Worm (Caenorhabditis elegans) whole organism, early embryonic: Measurements from ENCODE around the gene C06C3.10.

Experiments used
- B0310.2 ChIP-seq: sonication (generic microtip); optimal IDR thresholded peaks from 2 replicates; lab custom pipeline; 2016; ENCODE audit warnings: mild to moderate bottlenecking, missing genetic modification characterization, missing compliant biosample characterization
- F13C5.2 ChIP-seq: sonication (generic microtip); optimal IDR thresholded peaks from 2 replicates; lab custom pipeline; 2017; ENCODE audit warnings: mild to moderate bottlenecking, missing genetic modification characterization, inconsistent platforms, missing compliant biosample characterization
- aly-1 ChIP-seq: sonication (generic microtip); optimal IDR thresholded peaks from 2 replicates; lab custom pipeline; 2016; ENCODE audit warnings: missing genetic modification characterization, missing compliant biosample characterization
- ama-1 ChIP-seq: fragments of 150-350 bp; optimal IDR thresholded peaks from 2 replicates; lab custom pipeline; 2014
- ceh-13 ChIP-seq: fragments of 200-800 bp; sonication (Bioruptor generic); optimal IDR thresholded peaks from 2 replicates; lab custom pipeline; 2018; ENCODE audit warnings: mild to moderate bottlenecking, missing genetic modification characterization, missing compliant biosample characterization
- ceh-36 ChIP-seq: sonication (generic microtip); optimal IDR thresholded peaks from 2 replicates; lab custom pipeline; 2016; ENCODE audit warnings: missing genetic modification characterization, inconsistent platforms, missing compliant biosample characterization
- ets-7 ChIP-seq: sonication (generic microtip); optimal IDR thresholded peaks from 2 replicates; lab custom pipeline; 2016; ENCODE audit warnings: missing genotype, missing genetic modification characterization, missing compliant biosample characterization
- flt-1 ChIP-seq: fragments of 200-800 bp; sonication (Bioruptor generic); IDR thresholded peaks from 2 replicates; pipeline ENCODE4 v1.3.6; 2022; ENCODE audit warnings: missing genetic modification characterization, missing compliant biosample characterization
- hmbx-1 ChIP-seq: sonication (generic microtip); optimal IDR thresholded peaks from 2 replicates; lab custom pipeline; 2016; ENCODE audit warnings: mild to moderate bottlenecking, missing genetic modification characterization, missing compliant biosample characterization
- hmg-4 ChIP-seq: fragments of 200-800 bp; sonication (Bioruptor generic); optimal IDR thresholded peaks from 2 replicates; lab custom pipeline; 2018; ENCODE audit warnings: mild to moderate bottlenecking, missing genetic modification characterization, missing compliant biosample characterization
- hnd-1 ChIP-seq: sonication (generic microtip); optimal IDR thresholded peaks from 2 replicates; lab custom pipeline; 2016; ENCODE audit warnings: missing genetic modification characterization, missing compliant biosample characterization
- pes-1 ChIP-seq: fragments of 200-800 bp; sonication (Bioruptor generic); IDR thresholded peaks from 2 replicates; pipeline ENCODE4 v1.3.6; 2022; ENCODE audit warnings: missing genetic modification reagents, missing genetic modification characterization, missing compliant biosample characterization
- scrt-1 ChIP-seq: fragments of 200-800 bp; sonication (Bioruptor generic); IDR thresholded peaks from 2 replicates; pipeline ENCODE4 v1.3.6; 2022; ENCODE audit warnings: missing genetic modification characterization, missing compliant biosample characterization
- sea-1 ChIP-seq: fragments of 200-800 bp; sonication (Bioruptor generic); conservative IDR thresholded peaks from 2 replicates; pipeline ENCODE4 v1.3.6; 2022; ENCODE audit warnings: missing genetic modification characterization, missing compliant biosample characterization
- tbx-11 ChIP-seq: fragments of 200-800 bp; sonication (Bioruptor generic); IDR thresholded peaks from 2 replicates; pipeline ENCODE4 v1.3.6; 2022; ENCODE audit warnings: missing genetic modification characterization, missing compliant biosample characterization
- tbx-37 ChIP-seq: fragments of 200-800 bp; sonication (Bioruptor generic); conservative IDR thresholded peaks from 2 replicates; pipeline ENCODE4 v1.3.6; 2022; ENCODE audit warnings: missing genetic modification reagents, missing genetic modification characterization, missing compliant biosample characterization
- tra-4 ChIP-seq: sonication (generic microtip); optimal IDR thresholded peaks from 2 replicates; lab custom pipeline; 2017; ENCODE audit warnings: missing genetic modification characterization, missing compliant biosample characterization

C06C3.10 gene

DNA sequence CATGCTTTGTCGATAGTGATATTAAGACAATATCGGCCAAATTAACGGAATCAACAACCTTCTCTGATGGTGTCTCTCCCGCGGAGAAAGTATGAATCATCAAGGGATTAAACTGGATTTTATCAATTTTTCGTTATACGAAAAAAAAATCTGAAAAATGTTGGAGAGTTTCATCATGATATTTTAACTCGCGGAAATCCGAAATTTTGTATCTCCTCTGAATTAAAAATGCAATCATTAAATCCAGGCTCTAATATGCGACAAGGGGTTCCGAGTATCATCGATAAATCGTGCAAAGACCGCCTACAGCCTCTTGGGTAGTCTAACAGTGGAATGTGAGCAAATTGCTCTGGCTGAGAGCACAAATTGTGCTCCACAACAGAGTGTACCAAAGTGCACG lies at the start of gene C06C3.10:
TSS of gene C06C3.10 (minus strand) at position 101 of the 400 bp plus-strand sequence.
- TF ChIP-seq B0310.2 (no peak), tra-4 (tag; lab: Kevin White, UChicago) (no peak), F13C5.2 (tag; lab: Kevin White, UChicago) (no peak), ceh-13 (GFP tag; lab: Kevin White, UChicago) (no peak), pes-1 (GFP tag; lab: Robert Waterston, UW) (no peak), ama-1 (lab: Kevin White, UChicago) (no peak), hnd-1 (tag; lab: Kevin White, UChicago) (no peak), tbx-37 (GFP tag; lab: Robert Waterston, UW) (no peak), sea-1 (GFP tag; lab: Robert Waterston, UW) (no peak), ceh-36 (tag; lab: Kevin White, UChicago) (no peak)

DNA sequence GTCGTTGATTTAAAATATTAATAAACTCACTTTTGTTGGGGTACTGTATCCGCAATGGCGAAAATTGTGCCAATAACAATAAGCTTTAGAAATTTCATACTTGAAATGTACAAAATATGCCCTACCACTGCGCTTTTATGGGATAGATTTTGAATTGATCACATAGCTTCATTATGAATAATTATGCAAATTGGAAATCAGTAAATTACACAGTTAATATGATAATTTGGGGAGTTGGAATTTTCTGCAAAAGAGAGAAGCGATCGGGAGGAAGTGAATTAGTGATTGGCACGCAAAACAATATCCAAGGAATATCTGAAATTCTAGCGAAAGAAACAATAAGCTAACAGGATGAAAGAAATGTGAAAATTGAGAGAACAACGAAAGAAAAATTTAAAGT lies 49.0 kb upstream of the C06C3.10 start, which contains the start of gene M176.10:
TSS of gene M176.10 (minus strand) at position 101 of the 400 bp plus-strand sequence.
- TF ChIP-seq B0310.2: no peak
- TF ChIP-seq sea-1 (GFP tag; lab: Robert Waterston, UW): no peak
- TF ChIP-seq ceh-36 (tag; lab: Kevin White, UChicago): no peak
- TF ChIP-seq pes-1 (GFP tag; lab: Robert Waterston, UW): no peak
- no peak for TF ChIP-seq tbx-11 (GFP tag; lab: Robert Waterston, UW)
- TF ChIP-seq hmg-4: no peak
- no peak for TF ChIP-seq ama-1 (lab: Kevin White, UChicago)
- TF ChIP-seq tbx-37 (GFP tag; lab: Robert Waterston, UW): no peak
- no peak for TF ChIP-seq ets-7 (tag; lab: Kevin White, UChicago)
- no peak for TF ChIP-seq scrt-1
- TF ChIP-seq tra-4 (tag; lab: Kevin White, UChicago): no peak
- TF ChIP-seq flt-1 (GFP tag; lab: Robert Waterston, UW): no peak
- TF ChIP-seq F13C5.2 (tag; lab: Kevin White, UChicago): no peak
- TF ChIP-seq ceh-13 (GFP tag; lab: Kevin White, UChicago): no peak
- no peak for TF ChIP-seq aly-1 (tag; lab: Kevin White, UChicago)
- no peak for TF ChIP-seq hmbx-1 (tag; lab: Kevin White, UChicago)
- no peak for TF ChIP-seq hnd-1 (tag; lab: Kevin White, UChicago)

DNA sequence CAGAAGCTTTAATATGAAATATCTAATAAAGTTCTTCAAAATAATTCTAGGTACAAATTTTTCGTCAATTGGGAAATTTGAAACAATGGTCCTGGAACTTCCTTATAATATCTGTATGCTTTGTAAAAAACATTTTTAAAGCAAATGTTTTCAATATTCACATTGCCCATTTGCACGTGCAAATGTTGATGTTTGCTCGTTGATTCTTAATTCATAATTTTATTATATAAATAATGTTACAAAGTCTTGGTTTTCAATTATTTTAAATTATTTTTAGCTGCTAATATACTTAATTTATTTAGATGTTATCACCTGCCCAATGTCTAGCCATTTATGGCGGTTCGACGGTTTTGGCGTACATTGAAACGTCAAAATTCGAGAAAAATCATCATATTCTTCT lies 44.9 kb upstream of the C06C3.10 start, which contains the start of gene M176.11:
TSS of gene M176.11 (plus strand) at position 301 of the 400 bp plus-strand sequence.
- TF ChIP-seq pes-1 (GFP tag; lab: Robert Waterston, UW) (no peak), hmg-4 (no peak), scrt-1 (no peak), aly-1 (tag; lab: Kevin White, UChicago) (no peak), ets-7 (tag; lab: Kevin White, UChicago) (no peak), ceh-13 (GFP tag; lab: Kevin White, UChicago) (no peak), sea-1 (GFP tag; lab: Robert Waterston, UW) (no peak), tbx-11 (GFP tag; lab: Robert Waterston, UW) (no peak), hmbx-1 (tag; lab: Kevin White, UChicago) (no peak), hnd-1 (tag; lab: Kevin White, UChicago) (no peak), ceh-36 (tag; lab: Kevin White, UChicago) (no peak), tbx-37 (GFP tag; lab: Robert Waterston, UW) (no peak)

DNA sequence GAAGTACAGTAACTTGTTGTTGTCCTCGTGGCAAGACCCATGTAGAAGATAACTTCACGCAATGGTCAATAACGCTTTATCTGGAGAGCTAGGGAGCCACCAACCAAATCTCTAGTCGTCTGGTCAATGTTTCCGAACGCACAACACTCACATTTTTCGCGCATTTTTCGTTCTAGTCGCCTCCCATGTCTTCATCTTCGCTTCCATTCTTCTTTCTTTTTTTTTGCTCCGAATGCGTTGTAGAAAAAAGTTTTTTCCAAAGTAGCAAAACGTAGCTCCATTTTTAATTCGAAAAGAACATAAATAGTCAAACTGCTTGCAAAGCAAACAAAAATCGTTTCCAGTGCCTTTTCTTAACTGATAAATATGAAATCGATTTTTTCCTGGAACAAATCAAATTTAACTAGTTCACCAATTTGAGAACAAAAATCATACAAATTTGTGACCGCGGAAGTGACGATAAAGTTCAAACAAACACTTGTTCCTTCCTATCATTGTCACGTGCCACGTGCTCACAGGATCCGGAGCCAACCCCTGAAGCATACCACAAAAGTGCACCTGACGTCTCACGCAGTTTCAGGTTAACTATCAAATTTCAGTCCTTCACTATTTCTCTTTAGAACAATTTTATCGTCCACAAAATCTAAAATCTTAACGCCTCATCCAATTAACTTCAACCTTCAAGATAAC lies 41.9 kb upstream of the C06C3.10 start:
- TF ChIP-seq ets-7 (tag; lab: Kevin White, UChicago): no peak
- no peak for TF ChIP-seq hmg-4
- TF ChIP-seq flt-1 (GFP tag; lab: Robert Waterston, UW): no peak
- TF ChIP-seq sea-1 (GFP tag; lab: Robert Waterston, UW): no peak
- no peak for TF ChIP-seq scrt-1
- no peak for TF ChIP-seq ceh-13 (GFP tag; lab: Kevin White, UChicago)
- no peak for TF ChIP-seq aly-1 (tag; lab: Kevin White, UChicago)
- TF ChIP-seq tbx-37 (GFP tag; lab: Robert Waterston, UW): no peak
- TF ChIP-seq F13C5.2 (tag; lab: Kevin White, UChicago): no peak
- TF ChIP-seq hmbx-1 (tag; lab: Kevin White, UChicago): no peak

- TF ChIP-seq hnd-1 (tag; lab: Kevin White, UChicago): no peak
- no peak for TF ChIP-seq scrt-1
- TF ChIP-seq ets-7 (tag; lab: Kevin White, UChicago): no peak
- TF ChIP-seq tbx-37 (GFP tag; lab: Robert Waterston, UW): no peak
- no peak for TF ChIP-seq ama-1 (lab: Kevin White, UChicago)
- TF ChIP-seq hmbx-1 (tag; lab: Kevin White, UChicago): no peak
- TF ChIP-seq F13C5.2 (tag; lab: Kevin White, UChicago): no peak
- no peak for TF ChIP-seq tbx-11 (GFP tag; lab: Robert Waterston, UW)
- TF ChIP-seq flt-1 (GFP tag; lab: Robert Waterston, UW): no peak
- no peak for TF ChIP-seq ceh-36 (tag; lab: Kevin White, UChicago)
- TF ChIP-seq B0310.2: no peak
- no peak for TF ChIP-seq aly-1 (tag; lab: Kevin White, UChicago)
- TF ChIP-seq hmg-4: no peak
- no peak for TF ChIP-seq pes-1 (GFP tag; lab: Robert Waterston, UW)
- no peak for TF ChIP-seq tra-4 (tag; lab: Kevin White, UChicago)
- TF ChIP-seq ceh-13 (GFP tag; lab: Kevin White, UChicago): no peak
- no peak for TF ChIP-seq sea-1 (GFP tag; lab: Robert Waterston, UW)
Measured at ce11 chrII:9418065-9418567, 41.1 kb upstream of the C06C3.10 start, which contains the start of the genes M176.4 and M176.16. Gene M176.4 (plus strand): TSS chrII:9418365. Gene M176.16 (plus strand): TSS chrII:9418517.
